Worm (Caenorhabditis elegans) whole organism, L2 larva: Measurements from ENCODE around the gene F43G6.8.

Experiments
- R02D3.7 ChIP-seq: fragments of 150-350 bp; optimal IDR thresholded peaks from 2 replicates; lab custom pipeline; 2014; ENCODE audit warnings: missing biosample characterization, missing genetic modification characterization
- ama-1 ChIP-seq: fragments of 150-350 bp; optimal IDR thresholded peaks from 2 replicates; lab custom pipeline; 2018; ENCODE audit warnings: inconsistent platforms
- blmp-1 ChIP-seq: sonication (generic microtip); optimal IDR thresholded peaks from 2 replicates; lab custom pipeline; 2017; ENCODE audit warnings: missing genetic modification characterization, mild to moderate bottlenecking, missing compliant biosample characterization, antibody characterized with exemption, moderate library complexity; ENCODE audit not compliant: insufficient read depth
- gmeb-1 ChIP-seq: fragments of 150-350 bp; optimal IDR thresholded peaks from 2 replicates; lab custom pipeline; 2014; ENCODE audit warnings: missing biosample characterization, missing genetic modification characterization
- lin-13 ChIP-seq: fragments of 150-350 bp; optimal IDR thresholded peaks from 2 replicates; lab custom pipeline; 2014; ENCODE audit warnings: missing biosample characterization, missing genetic modification reagents, missing genetic modification characterization
- lsy-2 ChIP-seq, 2 experiments: fragments of 150-350 bp in 1 of 2; sonication (generic microtip) in 1 of 2; optimal IDR thresholded peaks; 2 replicates each; lab custom pipeline; 2014 to 2017; ENCODE audit warnings: missing biosample characterization in 2 of 2, missing genetic modification characterization in 2 of 2
- nhr-10 ChIP-seq: sonication (generic microtip); optimal IDR thresholded peaks from 2 replicates; lab custom pipeline; 2017; ENCODE audit warnings: missing biosample characterization, missing genetic modification characterization
- unc-62 ChIP-seq: fragments of 150-350 bp; optimal IDR thresholded peaks from 2 replicates; lab custom pipeline; 2014; ENCODE audit warnings: missing biosample characterization, missing genetic modification reagents, missing genetic modification characterization
- ztf-1 ChIP-seq: fragments of 200-800 bp; sonication (Bioruptor generic); conservative IDR thresholded peaks from 2 replicates; pipeline ENCODE4 v1.3.6; 2022; ENCODE audit warnings: missing genetic modification characterization, missing compliant biosample characterization
- ztf-4 ChIP-seq: fragments of 150-350 bp; optimal IDR thresholded peaks from 2 replicates; lab custom pipeline; 2014; ENCODE audit warnings: missing biosample characterization, missing genetic modification characterization

ce11 chrII:11816014-11816413 lies 2.1 kb upstream of the F43G6.8 start:
- TF ChIP-seq gmeb-1, result no peak
- TF ChIP-seq R02D3.7, result no peak
- TF ChIP-seq ztf-1 (GFP tag; lab: Robert Waterston, UW), result no peak
- no peak for TF ChIP-seq ztf-4 (tag; lab: Kevin White, UChicago)
- no peak for TF ChIP-seq blmp-1 (tag; lab: Kevin White, UChicago)
- no peak for TF ChIP-seq unc-62 (GFP tag; lab: Kevin White, UChicago)
- TF ChIP-seq lsy-2 (tag; optimal IDR thresholded peaks at IDR 0.05; lab: Kevin White, UChicago), result no peak
- no peak for TF ChIP-seq ama-1 (lab: Kevin White, UChicago)
- TF ChIP-seq nhr-10 (tag; lab: Kevin White, UChicago), result no peak
- no peak for TF ChIP-seq lin-13 (GFP tag; lab: Kevin White, UChicago)
